Worm (Caenorhabditis elegans): ENCODE results near the gene F10E9.2.

F10E9.2 gene

DNA sequence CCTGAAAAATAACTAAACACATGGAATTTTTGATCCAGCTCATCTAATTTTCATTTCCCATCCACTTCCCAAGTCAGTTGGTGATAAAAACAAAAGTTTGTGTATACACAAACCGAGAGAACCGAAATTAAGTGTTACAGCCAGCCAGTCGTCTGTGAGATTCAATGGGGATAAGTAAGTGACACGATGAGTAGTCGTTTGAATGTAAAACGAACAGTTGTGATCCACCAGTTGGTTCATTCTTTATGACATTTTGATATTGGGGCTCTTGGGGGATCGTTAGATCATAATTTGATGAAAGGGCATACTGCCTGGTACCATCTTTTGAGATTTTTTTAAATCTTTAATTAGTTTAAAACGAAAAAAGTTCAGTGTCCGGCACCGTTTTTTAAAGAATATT is 25.7 kb upstream of the F10E9.2 start:
- TF ChIP-seq nhr-6 (tag; optimal IDR thresholded peaks at IDR 0.05) (no peak), ceh-28 (tag; optimal IDR thresholded peaks at IDR 0.05) (no peak), ceh-32 (tag; optimal IDR thresholded peaks at IDR 0.05; ENCODE audit: poor library complexity) (no peak), ama-1 (optimal IDR thresholded peaks at IDR 0.05) (no peak), fkh-10 (GFP tag; optimal IDR thresholded peaks at IDR 0.05) (no peak), F49E8.2 (tag; optimal IDR thresholded peaks at IDR 0.05; ENCODE audit: borderline replicate concordance) (no peak), lsy-2 (tag; optimal IDR thresholded peaks at IDR 0.05) (no peak), nhr-237 (tag; optimal IDR thresholded peaks at IDR 0.05) (no peak), lim-7 (GFP tag; IDR thresholded peaks at IDR 0.05) (no peak), snpc-4 (tag; optimal IDR thresholded peaks at IDR 0.05) (no peak), ceh-82 (tag; optimal IDR thresholded peaks at IDR 0.05) (no peak), duxl-1 (tag; optimal IDR thresholded peaks at IDR 0.05; ENCODE audit: poor library complexity) (no peak), egl-27 (tag; optimal IDR thresholded peaks at IDR 0.05) (no peak), dmd-6 (GFP tag; IDR thresholded peaks at IDR 0.05) (no peak), zfp-2 (tag; optimal IDR thresholded peaks at IDR 0.05) (no peak), dmd-9 (GFP tag; IDR thresholded peaks at IDR 0.05) (no peak), unc-130 (GFP tag; optimal IDR thresholded peaks at IDR 0.05) (no peak)

DNA sequence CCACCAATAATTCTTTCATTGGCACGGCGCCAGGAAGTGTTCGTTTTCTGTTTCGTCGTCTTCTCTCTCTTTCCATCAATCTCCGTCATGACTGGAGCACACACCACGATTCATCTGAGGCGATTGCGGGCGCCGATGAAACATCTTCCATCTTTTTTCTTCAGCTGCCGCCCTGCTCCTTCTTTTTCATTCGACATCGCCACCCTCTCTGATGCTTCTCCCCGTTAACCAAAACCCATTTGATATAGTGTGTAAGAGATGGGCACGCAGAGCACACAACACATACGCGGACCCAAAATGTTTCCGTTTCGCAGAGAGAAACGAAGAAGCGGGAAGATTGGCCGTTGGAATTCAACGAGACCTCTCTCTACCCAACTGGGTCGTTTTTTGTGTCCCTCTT is 25.0 kb upstream of the F10E9.2 start:
- TF ChIP-seq hlh-11 (tag; optimal IDR thresholded peaks at IDR 0.05) (peak; percentile 57), zip-2 (tag; optimal IDR thresholded peaks at IDR 0.05) (no peak), unc-130 (GFP tag; optimal IDR thresholded peaks at IDR 0.05) (no peak), F37D6.2 (tag; optimal IDR thresholded peaks at IDR 0.05) (peak; percentile 10), nhr-42 (GFP tag; IDR thresholded peaks at IDR 0.05) (no peak), ceh-62 (tag; optimal IDR thresholded peaks at IDR 0.05) (no peak), jun-1 (tag; optimal IDR thresholded peaks at IDR 0.05) (no peak), daf-12 (tag; optimal IDR thresholded peaks at IDR 0.05) (no peak), nhr-77 (tag; optimal IDR thresholded peaks at IDR 0.05) (no peak), madf-9 (GFP tag; conservative IDR thresholded peaks at IDR 0.05) (no peak), nhr-25 (tag; optimal IDR thresholded peaks at IDR 0.05; ENCODE audit: borderline replicate concordance, insufficient read depth) (no peak), nhr-6 (tag; optimal IDR thresholded peaks at IDR 0.05) (no peak), nhr-76 (tag; optimal IDR thresholded peaks at IDR 0.05) (no peak), tag-97 (GFP tag; IDR thresholded peaks at IDR 0.05) (no peak), zag-1 (tag; optimal IDR thresholded peaks at IDR 0.05) (no peak), cey-2 (tag; optimal IDR thresholded peaks at IDR 0.05; ENCODE audit: borderline replicate concordance, insufficient read depth) (no peak), nhr-11 (tag; optimal IDR thresholded peaks at IDR 0.05) (peak; percentile 3), dve-1 (tag; optimal IDR thresholded peaks at IDR 0.05; ENCODE audit: insufficient read depth) (no peak), lin-29 (GFP tag; IDR thresholded peaks at IDR 0.05) (no peak), mes-2 (tag; optimal IDR thresholded peaks at IDR 0.05; ENCODE audit: poor library complexity, severe bottlenecking) (peak; percentile 37), Y105C5A.15 (GFP tag; IDR thresholded peaks at IDR 0.05) (no peak), lim-7 (GFP tag; IDR thresholded peaks at IDR 0.05) (no peak), egl-27 (tag; optimal IDR thresholded peaks at IDR 0.05) (no peak), php-3 (GFP tag; IDR thresholded peaks at IDR 0.05) (no peak), mdl-1 (tag; optimal IDR thresholded peaks at IDR 0.05) (no peak), ces-1 (GFP tag; optimal IDR thresholded peaks at IDR 0.05) (no peak), Y75B8A.6 (GFP tag; IDR thresholded peaks at IDR 0.05) (no peak), lin-15B (tag; optimal IDR thresholded peaks at IDR 0.05) (no peak), arid-1 (GFP tag; conservative IDR thresholded peaks at IDR 0.05) (no peak), daf-16 (GFP tag; optimal IDR thresholded peaks at IDR 0.05) (no peak), daf-16 (tag; optimal IDR thresholded peaks at IDR 0.05) (no peak), vab-7 (GFP tag; IDR thresholded peaks at IDR 0.05) (no peak), mep-1 (tag; optimal IDR thresholded peaks at IDR 0.05) (peak; percentile 9), unc-62 (GFP tag; optimal IDR thresholded peaks at IDR 0.05 in 1 of 2) (peak in 1 of 2 experiments; percentile 86), unc-62 (tag; optimal IDR thresholded peaks at IDR 0.05) (no peak), T20F7.1 (GFP tag; optimal IDR thresholded peaks at IDR 0.05) (no peak), mdt-29 (GFP tag; IDR thresholded peaks at IDR 0.05) (no peak), skn-1 (tag; optimal IDR thresholded peaks at IDR 0.05) (no peak), madf-5 (GFP tag; IDR thresholded peaks at IDR 0.05) (no peak)

Data from whole organism, L4 larva.